Fruit fly (Drosophila melanogaster): ENCODE results near the gene P5CDh2.

Gene P5CDh2

DNA sequence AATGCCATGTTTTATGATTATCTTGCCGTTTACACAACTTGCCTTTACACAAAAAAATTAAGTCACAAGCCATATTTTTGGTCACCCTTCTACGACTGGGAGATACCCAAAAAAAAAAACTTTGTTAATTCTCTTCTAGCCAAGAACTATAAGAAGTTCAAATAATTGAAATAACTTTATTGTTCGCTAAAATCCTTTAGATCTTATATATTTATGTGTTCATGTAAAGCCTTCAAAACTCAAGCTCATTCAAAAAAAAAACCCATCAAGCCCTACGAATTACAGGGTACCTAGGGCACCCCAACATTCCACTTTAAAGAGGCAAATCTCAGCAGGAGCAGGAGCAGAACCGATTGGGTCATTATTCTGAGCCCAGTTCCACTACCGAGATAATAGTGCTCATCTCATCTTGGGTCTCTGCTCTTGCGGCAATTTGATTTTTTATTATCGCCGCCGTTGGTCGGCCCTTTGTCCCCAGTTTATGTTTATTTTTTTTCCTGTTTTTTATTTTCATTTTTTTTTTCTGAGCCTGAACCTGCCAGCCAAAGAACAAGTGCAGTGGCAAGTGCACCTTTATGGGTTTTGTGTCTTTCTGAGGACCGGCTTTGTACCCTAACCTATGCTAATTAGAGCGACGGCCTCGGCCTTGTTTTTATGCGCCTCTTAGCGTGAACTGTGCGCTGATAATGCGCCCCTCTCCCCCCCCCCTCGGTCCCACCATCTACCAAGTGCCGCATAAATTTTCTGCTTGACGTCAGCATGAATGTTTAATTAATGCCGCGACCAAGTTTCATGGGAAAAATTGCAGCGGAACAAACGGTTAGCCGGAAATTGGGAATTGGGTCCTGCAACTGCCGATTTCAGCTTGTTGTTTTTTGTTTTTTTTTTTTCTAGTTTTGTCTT is 36.0 kb upstream of the P5CDh2 start:
- no peak for TF ChIP-seq noc (tag; optimal IDR thresholded peaks at IDR 0.05)

DNA sequence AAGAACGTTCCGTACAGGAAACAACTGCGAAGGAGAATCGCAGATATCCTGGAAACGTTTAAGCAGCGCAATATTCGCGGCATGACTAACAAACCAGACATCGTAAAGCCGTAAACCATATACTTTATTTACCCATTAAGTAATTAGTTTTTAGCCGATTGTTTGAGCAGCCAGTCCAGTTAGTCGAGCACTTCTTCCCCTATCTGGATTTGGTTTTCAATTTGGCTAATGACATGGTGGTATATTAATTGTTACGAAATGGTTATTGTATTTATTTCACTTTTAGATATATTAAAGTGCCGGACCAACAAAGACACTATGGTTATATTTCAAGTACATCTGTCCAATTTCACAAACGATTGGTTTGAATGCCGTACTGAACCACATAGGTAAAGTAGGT is 34.1 kb upstream of the P5CDh2 start, which contains the start of gene Gr93b:
TSS of gene Gr93b (minus strand) at position 101 of the 400 bp plus-strand sequence.
- no peak for TF ChIP-seq noc (tag; optimal IDR thresholded peaks at IDR 0.05)

DNA sequence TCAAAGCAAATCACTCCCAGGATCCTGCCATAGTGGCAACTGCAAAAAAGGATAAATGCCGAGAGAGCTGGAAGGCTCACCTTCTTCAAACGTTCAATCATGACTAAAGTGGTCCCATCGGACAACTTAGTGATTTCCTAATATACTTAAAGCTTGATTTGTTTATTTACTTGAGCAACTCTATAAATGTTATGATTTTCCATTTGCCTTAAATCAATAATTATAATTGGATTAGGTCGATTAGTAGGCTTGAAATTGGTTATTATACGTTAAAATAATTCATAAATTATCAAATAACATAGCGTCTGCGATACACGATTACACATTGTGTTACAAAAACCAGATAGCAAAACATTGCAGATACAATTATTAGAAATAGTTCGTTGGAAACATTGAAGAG is 32.6 kb upstream of the P5CDh2 start, which contains the start of gene Gr93c:
TSS of gene Gr93c (minus strand) at position 101 of the 400 bp plus-strand sequence.
- TF ChIP-seq noc (tag; optimal IDR thresholded peaks at IDR 0.05) = no peak

DNA sequence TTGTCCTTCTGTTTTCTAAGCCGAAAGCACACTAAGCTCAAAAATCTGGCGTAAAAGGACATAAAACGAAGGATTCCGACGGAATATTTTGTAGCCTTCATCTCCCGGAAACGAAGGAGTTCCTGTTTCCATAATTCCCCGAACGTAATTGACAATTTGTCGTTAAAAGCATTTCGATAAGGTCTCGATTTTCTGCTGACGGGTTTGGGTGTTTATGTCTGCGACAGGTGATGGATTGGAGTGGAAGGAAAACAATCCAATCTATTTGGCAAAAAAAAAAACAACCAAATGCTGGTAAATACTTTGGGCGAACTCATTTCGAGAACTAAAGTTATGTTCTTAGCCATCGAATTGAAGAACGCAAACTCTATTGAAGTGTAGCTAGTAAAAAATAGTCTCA is 31.2 kb upstream of the P5CDh2 start, which contains the start of gene Gr93d:
TSS of gene Gr93d (minus strand) at position 101 of the 400 bp plus-strand sequence.
- no peak for TF ChIP-seq noc (tag; optimal IDR thresholded peaks at IDR 0.05)

DNA sequence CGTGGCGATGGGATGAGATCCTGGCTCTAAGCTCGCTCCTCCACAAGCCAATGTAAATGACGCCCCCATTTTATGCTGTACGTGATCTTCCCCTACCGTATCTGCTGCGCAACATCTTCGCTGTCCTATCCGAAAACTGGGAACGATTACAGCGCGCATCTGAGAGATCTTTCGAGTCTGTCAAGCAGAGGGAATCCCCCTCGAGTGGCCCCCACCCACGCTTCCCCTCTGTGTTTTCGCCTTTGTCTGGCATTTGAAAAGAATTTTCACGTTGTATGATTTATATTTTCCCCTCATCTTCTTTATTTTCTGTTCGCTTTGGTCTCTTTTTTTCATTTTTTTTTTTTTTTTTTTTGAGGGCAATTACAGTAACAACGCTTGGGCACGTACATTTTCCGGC is 30.3 kb upstream of the P5CDh2 start:
- TF ChIP-seq noc (tag; optimal IDR thresholded peaks at IDR 0.05) = no peak

DNA sequence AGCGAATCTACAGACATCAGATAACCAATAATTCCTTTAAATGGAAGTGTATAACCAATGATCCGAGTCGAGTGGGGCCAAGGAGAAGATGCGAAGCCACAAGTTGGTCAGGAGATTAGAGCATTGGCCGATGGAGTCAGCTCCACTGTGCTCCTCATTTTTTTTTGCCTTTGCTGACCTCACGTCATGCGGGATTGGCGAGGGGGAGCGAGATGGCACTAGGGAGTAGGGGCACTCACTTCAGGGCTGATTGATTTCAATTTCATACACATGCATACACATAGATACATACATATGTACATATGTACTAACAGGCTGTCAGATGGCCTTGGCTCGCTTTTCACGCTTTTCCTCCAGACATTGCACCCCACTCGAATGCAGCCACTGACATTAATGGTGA is 29.5 kb upstream of the P5CDh2 start:
- no peak for TF ChIP-seq noc (tag; optimal IDR thresholded peaks at IDR 0.05)

DNA sequence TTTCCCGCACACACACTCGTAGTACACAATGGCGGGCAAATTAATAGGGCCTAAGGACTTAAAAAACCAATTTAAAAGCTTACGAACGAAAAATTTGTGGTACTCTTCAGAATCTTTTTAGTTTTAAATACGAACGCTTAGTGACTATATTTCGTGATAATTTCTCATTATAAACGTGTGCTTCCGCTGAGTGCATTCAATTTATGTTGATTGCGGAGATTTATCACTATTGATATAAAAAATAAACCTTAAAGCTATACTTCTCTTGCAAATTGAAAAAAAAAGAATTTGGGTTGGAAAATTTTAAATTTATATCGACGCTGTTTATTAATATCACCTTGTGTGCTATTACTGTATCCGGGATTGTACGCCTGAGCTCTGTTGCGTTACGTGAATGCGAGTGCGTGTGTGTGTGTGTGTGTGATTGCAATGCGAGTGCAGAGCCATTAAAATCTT is 28.7 kb upstream of the P5CDh2 start:
- TF ChIP-seq noc (tag; optimal IDR thresholded peaks at IDR 0.05) = peak; percentile 52

DNA sequence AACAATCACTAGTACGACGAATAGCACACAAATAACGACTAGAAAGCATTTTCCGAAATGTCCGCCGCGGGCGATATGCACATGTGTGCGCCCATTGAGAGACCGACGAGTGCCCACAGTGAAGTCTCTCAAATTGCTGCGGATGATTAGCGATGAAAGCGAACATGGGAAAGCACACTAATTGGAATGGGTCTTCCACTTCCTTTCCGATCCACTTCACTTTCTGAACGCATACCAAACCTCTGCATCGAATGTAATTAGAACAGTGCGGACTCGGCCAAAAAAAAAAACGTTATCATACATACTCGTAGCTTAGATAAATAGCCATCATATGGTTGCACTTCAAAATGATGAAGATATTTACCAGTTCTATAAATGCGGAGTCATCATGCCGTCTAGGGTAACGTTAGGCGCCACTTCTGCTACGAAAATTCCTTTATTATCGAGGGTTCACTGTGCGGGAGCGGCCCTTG is 27.7 kb upstream of the P5CDh2 start:
- TF ChIP-seq noc (tag; optimal IDR thresholded peaks at IDR 0.05) = no peak

DNA sequence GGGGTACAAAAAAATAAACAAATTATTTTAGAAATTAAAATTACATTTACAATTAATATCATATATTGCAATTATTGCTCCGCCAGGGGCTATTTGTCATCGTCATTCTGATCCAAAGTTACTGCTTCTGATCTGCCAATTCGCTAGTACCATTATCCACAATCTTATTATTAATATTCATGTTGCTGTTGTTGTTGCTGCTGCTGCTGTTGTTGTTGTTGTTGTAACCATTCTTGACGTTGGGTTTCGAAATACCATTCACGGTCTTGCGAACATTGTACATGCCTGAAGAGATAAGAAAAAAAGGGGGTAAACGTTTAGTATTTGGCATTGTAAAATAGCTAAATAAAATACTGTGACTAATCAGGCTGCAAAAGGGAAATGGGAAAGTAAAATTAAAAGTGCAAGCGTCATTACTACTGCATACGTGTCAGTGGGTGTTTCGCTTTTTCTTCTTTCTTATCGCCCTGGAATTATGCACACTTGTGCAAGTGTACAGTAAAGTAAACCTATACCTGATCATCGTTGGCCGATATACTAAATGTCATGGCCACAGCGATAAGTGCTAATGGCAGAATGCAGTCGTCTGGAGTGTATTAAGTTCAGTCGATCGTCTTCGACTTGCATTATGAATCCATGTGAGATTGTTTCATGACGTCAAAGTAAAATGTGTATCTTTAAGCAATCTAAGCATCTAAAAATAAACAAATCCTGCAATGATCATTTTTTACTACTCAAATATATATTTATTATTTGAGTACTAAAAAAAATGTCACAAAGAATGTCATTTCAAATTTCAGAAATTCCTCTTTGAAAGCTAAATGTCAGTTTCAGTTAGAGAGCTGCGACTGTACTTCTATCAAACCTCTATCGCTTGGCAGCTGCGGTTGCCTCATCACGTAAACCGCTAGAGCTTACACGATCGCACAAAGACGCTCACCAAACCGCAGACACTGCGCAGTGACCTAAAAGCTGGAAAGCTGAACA is 25.9 kb upstream of the P5CDh2 start:
- no peak for TF ChIP-seq noc (tag; optimal IDR thresholded peaks at IDR 0.05)

DNA sequence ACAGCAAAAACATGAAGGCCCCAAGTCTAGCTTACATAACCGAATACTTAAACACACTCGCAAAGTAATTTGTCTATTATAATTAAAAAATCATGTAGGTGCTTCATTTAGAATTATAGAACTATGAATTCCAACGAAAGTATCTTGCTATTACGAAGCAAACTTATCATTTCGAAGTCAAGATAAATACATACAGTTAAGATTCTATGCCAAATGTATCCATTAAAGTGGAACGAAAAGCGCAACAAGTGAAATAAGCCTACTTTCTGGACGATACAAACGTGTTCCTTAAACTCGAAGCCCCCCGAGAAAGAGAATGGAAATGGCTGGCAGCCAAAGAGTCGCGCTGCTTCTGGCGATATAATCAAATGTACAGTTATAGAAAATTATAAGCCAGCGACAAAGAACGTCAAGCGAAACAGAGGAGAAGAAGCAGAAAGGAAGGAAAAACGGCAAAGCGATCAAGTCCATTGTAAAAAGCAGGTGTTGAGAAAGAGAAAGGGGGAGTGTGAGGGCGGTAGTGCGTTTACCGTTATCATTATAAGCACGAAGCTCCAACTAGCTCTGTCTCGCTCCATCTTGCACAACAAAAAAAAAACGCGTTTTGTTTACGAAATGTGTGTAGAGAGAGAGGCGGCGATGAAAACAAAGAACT is 25.0 kb upstream of the P5CDh2 start:
- TF ChIP-seq noc (tag; optimal IDR thresholded peaks at IDR 0.05) = peak; percentile 23

DNA sequence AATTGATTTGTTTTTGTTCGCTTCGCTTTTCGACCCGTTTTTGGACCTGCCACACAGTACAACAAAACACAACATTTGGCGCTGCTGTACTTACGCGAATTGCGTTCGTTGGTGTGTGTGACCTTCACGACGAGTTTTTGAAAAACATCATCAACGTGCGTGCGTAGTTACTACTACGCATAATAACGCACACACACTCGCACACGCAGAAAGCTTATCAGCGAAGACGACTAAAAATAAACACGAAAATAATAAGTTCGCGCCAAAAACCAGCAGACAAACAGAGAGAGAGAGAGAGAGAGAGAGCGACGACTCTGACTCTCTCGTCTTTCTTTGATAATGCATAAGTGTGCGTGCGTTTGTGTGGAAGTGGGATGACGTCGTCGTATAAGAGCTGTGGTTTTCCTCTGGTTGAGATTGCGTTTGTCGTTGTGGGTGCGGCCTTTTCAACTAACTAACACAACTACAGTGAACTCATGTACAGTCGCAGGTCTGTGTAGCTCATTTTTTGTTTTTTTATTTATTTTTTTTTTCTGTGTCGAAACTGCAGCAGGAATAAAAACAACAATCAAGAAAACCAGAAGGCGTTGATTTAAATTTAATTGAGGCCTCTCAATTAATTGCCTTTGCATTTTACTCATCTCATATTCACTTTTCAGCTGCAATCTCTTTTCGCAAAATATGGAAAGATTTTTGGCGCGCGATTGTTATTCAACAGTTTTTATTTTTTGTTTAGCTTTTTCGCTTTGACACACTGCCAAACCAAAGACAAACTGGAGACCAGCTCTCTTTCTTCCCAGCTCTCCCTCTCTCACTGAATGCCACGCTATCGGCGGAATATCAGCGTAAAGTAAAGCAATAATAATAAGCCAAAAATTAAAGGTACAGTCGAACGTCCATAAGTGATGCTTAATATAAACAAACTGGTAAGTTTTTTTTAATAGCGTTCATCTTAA is 23.8 kb upstream of the P5CDh2 start:
- TF ChIP-seq noc (tag; optimal IDR thresholded peaks at IDR 0.05) = no peak

DNA sequence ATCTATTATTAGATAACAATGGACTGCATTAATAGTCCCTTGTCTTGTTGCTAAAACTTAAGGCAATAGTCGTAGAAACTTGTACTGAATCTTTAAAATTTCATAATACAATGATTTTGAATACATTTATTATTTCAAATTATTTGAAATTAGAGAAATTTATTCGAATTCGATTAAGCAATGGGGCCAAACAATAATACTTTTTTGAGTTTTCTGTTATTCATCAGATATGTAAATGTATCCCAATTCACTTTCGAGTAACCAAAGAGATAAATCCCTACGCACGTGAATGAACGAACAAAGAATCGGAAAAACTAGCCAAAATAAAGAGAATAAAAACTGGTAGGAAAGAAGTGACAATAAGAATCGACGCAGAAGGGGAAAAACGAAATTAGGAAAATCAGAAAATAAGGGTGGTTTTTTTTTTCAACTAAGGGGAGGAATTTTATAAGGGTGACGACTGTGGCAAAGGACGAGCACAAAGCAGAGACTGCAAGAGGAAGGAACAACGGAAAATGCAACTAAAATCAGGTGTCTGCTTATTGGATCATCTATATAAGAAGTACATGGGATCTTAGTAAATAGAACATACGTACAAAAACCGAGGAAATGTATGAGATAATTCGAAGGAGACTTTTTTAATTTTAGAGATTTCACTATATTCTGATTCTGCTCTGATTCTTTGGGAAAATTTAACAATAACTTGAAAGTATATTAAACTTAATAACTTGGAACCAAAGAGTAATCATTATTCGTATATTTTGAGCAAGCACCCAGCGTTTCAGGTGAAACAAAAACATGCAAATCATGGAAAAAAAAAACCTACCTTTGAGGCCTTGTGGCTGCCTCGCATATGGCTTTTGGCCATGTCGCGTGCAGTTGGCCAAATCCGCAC is 22.9 kb upstream of the P5CDh2 start:
- TF ChIP-seq noc (tag; optimal IDR thresholded peaks at IDR 0.05) = no peak

DNA sequence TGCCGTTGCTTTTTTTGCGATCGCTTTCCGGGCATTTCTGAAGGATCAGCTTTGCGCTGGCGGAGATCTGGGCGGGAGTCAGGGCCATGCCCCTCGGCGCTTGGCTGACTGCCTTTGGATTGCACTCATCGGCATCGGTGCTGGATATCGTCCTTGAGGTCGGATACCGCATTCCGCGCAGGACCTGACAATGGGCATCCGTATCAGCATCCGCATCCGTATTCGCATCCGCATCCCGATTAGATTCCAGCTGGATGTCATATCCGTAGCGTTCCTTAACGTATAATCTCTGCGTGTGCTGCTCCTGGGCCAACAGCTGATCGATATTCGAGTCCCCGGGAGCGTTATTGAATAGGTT is 22.3 kb upstream of the P5CDh2 start:
- TF ChIP-seq noc (tag; optimal IDR thresholded peaks at IDR 0.05) = no peak

Measured in whole organism, larva.